Fruit fly (Drosophila melanogaster) whole organism, embryonic: ENCODE measurements around the gene Eip93F.

Experiments used
- Abd-B ChIP-seq: fragments of 200-800 bp; sonication (Bioruptor generic); optimal IDR thresholded peaks from 2 replicates; lab custom pipeline; 2018; ENCODE audit warnings: missing biosample characterization, mild to moderate bottlenecking, missing genetic modification characterization, moderate library complexity
- CG11456 ChIP-seq: fragments of 200-800 bp; sonication (Bioruptor generic); IDR thresholded peaks from 3 replicates; pipeline ENCODE4 v1.3.6; 2022; ENCODE audit warnings: missing biosample characterization, missing genetic modification characterization
- CG12155 ChIP-seq: fragments of 200-800 bp; sonication (Bioruptor generic); optimal IDR thresholded peaks from 3 replicates; lab custom pipeline; 2016; ENCODE audit warnings: missing biosample characterization, missing genetic modification characterization
- CG16815 ChIP-seq: fragments of 200-800 bp; sonication (Bioruptor generic); optimal IDR thresholded peaks from 3 replicates; lab custom pipeline; 2017; ENCODE audit warnings: missing biosample characterization, mild to moderate bottlenecking, missing genetic modification characterization
- CG18599 ChIP-seq: fragments of 200-800 bp; sonication (Bioruptor generic); optimal IDR thresholded peaks from 3 replicates; lab custom pipeline; 2017; ENCODE audit warnings: missing biosample characterization, missing genetic modification characterization, mild to moderate bottlenecking, moderate library complexity, missing genetic modification reagents
- CG2120 ChIP-seq: fragments of 200-800 bp; sonication (Bioruptor generic); optimal IDR thresholded peaks from 3 replicates; lab custom pipeline; 2016; ENCODE audit warnings: missing biosample characterization, missing genetic modification characterization
- CG30020 ChIP-seq: fragments of 200-800 bp; optimal IDR thresholded peaks from 2 replicates; lab custom pipeline; 2019; ENCODE audit warnings: missing biosample characterization, mild to moderate bottlenecking, missing genetic modification characterization, moderate library complexity
- CG3163 ChIP-seq: fragments of 200-800 bp; sonication (Bioruptor generic); optimal IDR thresholded peaks from 3 replicates; lab custom pipeline; 2016; ENCODE audit warnings: missing biosample characterization, missing genetic modification characterization
- CG32532 ChIP-seq: fragments of 200-800 bp; sonication (Bioruptor generic); IDR thresholded peaks from 2 replicates; pipeline ENCODE4 v1.3.6; 2022; ENCODE audit warnings: missing biosample characterization, missing genetic modification characterization
- CG3847 ChIP-seq: fragments of 200-800 bp; sonication (Bioruptor generic); IDR thresholded peaks from 2 replicates; pipeline ENCODE4 v1.3.6; 2022; ENCODE audit warnings: missing biosample characterization, missing genetic modification characterization
- CG4820 ChIP-seq: fragments of 200-800 bp; sonication (Bioruptor generic); optimal IDR thresholded peaks from 3 replicates; lab custom pipeline; 2016; ENCODE audit warnings: missing biosample characterization, missing genetic modification characterization
- CG6254 ChIP-seq: fragments of 200-800 bp; sonication (Bioruptor generic); optimal IDR thresholded peaks from 3 replicates; lab custom pipeline; 2017; ENCODE audit warnings: mild to moderate bottlenecking, missing biosample characterization, missing genetic modification reagents, missing genetic modification characterization
- CG6689 ChIP-seq: fragments of 200-800 bp; sonication (Bioruptor generic); IDR thresholded peaks from 2 replicates; pipeline ENCODE4 v1.3.6; 2022; ENCODE audit warnings: missing biosample characterization, missing genetic modification characterization
- CG7786 ChIP-seq: fragments of 200-800 bp; sonication (Bioruptor generic); optimal IDR thresholded peaks from 2 replicates; lab custom pipeline; 2016; ENCODE audit warnings: missing biosample characterization, missing genetic modification characterization
- CG7839 ChIP-seq: fragments of 200-800 bp; sonication (Bioruptor generic); optimal IDR thresholded peaks from 3 replicates; lab custom pipeline; 2018; ENCODE audit warnings: missing biosample characterization, mild to moderate bottlenecking, missing genetic modification characterization, moderate library complexity
- CG8944 ChIP-seq: fragments of 200-800 bp; sonication (Bioruptor generic); optimal IDR thresholded peaks from 3 replicates; lab custom pipeline; 2016; ENCODE audit warnings: missing biosample characterization, missing genetic modification characterization
- CG9609 ChIP-seq: fragments of 200-800 bp; sonication (Bioruptor generic); optimal IDR thresholded peaks from 3 replicates; lab custom pipeline; 2016; ENCODE audit warnings: missing biosample characterization, missing genetic modification characterization
- CG9817 ChIP-seq: fragments of 200-800 bp; sonication (Bioruptor generic); optimal IDR thresholded peaks from 2 replicates; lab custom pipeline; 2018; ENCODE audit warnings: missing biosample characterization, mild to moderate bottlenecking, missing genetic modification characterization, moderate library complexity
- Dip3 ChIP-seq: fragments of 200-800 bp; sonication (Bioruptor generic); optimal IDR thresholded peaks from 3 replicates; lab custom pipeline; 2016; ENCODE audit warnings: missing biosample characterization, missing genetic modification characterization
- Dll ChIP-seq: fragments of 200-800 bp; sonication (Bioruptor generic); IDR thresholded peaks from 4 replicates; pipeline ENCODE4 v1.3.6; 2022; ENCODE audit warnings: missing biosample characterization, missing genetic modification characterization; ENCODE audit not compliant: partially characterized antibody
- Doc3 ChIP-seq: fragments of 200-800 bp; sonication (Bioruptor generic); IDR thresholded peaks from 3 replicates; pipeline ENCODE4 v1.3.6; 2022; ENCODE audit warnings: missing biosample characterization, missing genetic modification characterization; ENCODE audit not compliant: partially characterized antibody
- Drgx ChIP-seq: fragments of 200-800 bp; sonication (Bioruptor generic); IDR thresholded peaks from 2 replicates; pipeline ENCODE4 v1.3.6; 2022; ENCODE audit warnings: missing biosample characterization, missing genetic modification characterization
- E2f1 ChIP-seq: fragments of 200-800 bp; sonication (Bioruptor generic); IDR thresholded peaks from 2 replicates; pipeline ENCODE4 v1.3.6; 2022; ENCODE audit warnings: missing biosample characterization, missing genetic modification characterization
- E2f2 ChIP-seq: fragments of 200-800 bp; sonication (Bioruptor generic); IDR thresholded peaks from 2 replicates; pipeline ENCODE4 v1.3.6; 2022; ENCODE audit warnings: missing biosample characterization, missing genetic modification characterization
- Eip74EF ChIP-seq, 2 experiments: fragments of 200-800 bp in 1 of 2; fragments of >200 bp in 1 of 2; sonication (Bioruptor generic) in 1 of 2; optimal IDR thresholded peaks; 2 replicates each; lab custom pipeline; 2017 to 2019; ENCODE audit warnings: missing biosample characterization in 2 of 2, missing genetic modification characterization in 2 of 2, mild to moderate bottlenecking in 1 of 2, moderate library complexity in 1 of 2
- Ets65A ChIP-seq: fragments of 200-800 bp; sonication (Bioruptor generic); peaks from one replicate; lab custom pipeline; 2016; ENCODE audit warnings: missing biosample characterization, missing genetic modification characterization
- Fer3 ChIP-seq: fragments of 200-800 bp; sonication (Bioruptor generic); optimal IDR thresholded peaks from 2 replicates; lab custom pipeline; 2018; ENCODE audit warnings: missing biosample characterization, mild to moderate bottlenecking, missing genetic modification characterization, moderate library complexity
- GATAe ChIP-seq: fragments of 200-800 bp; sonication (Bioruptor generic); conservative IDR thresholded peaks from 2 replicates; pipeline ENCODE4 v1.3.6; 2022; ENCODE audit warnings: missing biosample characterization, missing genetic modification characterization
- H15 ChIP-seq: fragments of 200-800 bp; sonication (Bioruptor generic); IDR thresholded peaks from 3 replicates; pipeline ENCODE4 v1.3.6; 2022; ENCODE audit warnings: missing biosample characterization, missing genetic modification characterization
- HLH54F ChIP-seq: fragments of 200-800 bp; sonication (Bioruptor generic); optimal IDR thresholded peaks from 3 replicates; lab custom pipeline; 2016; ENCODE audit warnings: missing biosample characterization, missing genetic modification characterization
- Hmx ChIP-seq: fragments of 200-800 bp; sonication (Bioruptor generic); optimal IDR thresholded peaks from 2 replicates; lab custom pipeline; 2016; ENCODE audit warnings: missing biosample characterization, missing genetic modification characterization
- Lpt ChIP-seq: fragments of >200 bp; optimal IDR thresholded peaks from 2 replicates; lab custom pipeline; 2018; ENCODE audit warnings: missing biosample characterization, missing genetic modification characterization
- Mes4 ChIP-seq: fragments of 200-800 bp; sonication (Bioruptor generic); optimal IDR thresholded peaks from 2 replicates; lab custom pipeline; 2016; ENCODE audit warnings: missing biosample characterization, missing genetic modification characterization
- NC2α ChIP-seq: fragments of 200-800 bp; sonication (Bioruptor generic); optimal IDR thresholded peaks from 2 replicates; lab custom pipeline; 2016; ENCODE audit warnings: missing biosample characterization, missing genetic modification characterization
- Oli ChIP-seq: fragments of 200-800 bp; sonication (Bioruptor generic); optimal IDR thresholded peaks from 2 replicates; lab custom pipeline; 2018; ENCODE audit warnings: missing biosample characterization, mild to moderate bottlenecking, missing genetic modification characterization, moderate library complexity
- al ChIP-seq: fragments of 200-800 bp; sonication (Bioruptor generic); IDR thresholded peaks from 2 replicates; pipeline ENCODE4 v1.3.6; 2022; ENCODE audit warnings: missing biosample characterization, missing genetic modification characterization
- ara ChIP-seq: fragments of 200-800 bp; sonication (Bioruptor generic); IDR thresholded peaks from 2 replicates; pipeline ENCODE4 v1.3.6; 2022; ENCODE audit warnings: missing biosample characterization, missing genetic modification characterization
- az2 ChIP-seq: fragments of 200-800 bp; sonication (Bioruptor generic); optimal IDR thresholded peaks from 3 replicates; lab custom pipeline; 2016; ENCODE audit warnings: missing biosample characterization, missing genetic modification characterization
- chn ChIP-seq: fragments of 200-800 bp; sonication (Bioruptor generic); optimal IDR thresholded peaks from 2 replicates; lab custom pipeline; 2016; ENCODE audit warnings: missing biosample characterization, missing genetic modification characterization
- dati ChIP-seq: fragments of 200-800 bp; sonication (Bioruptor generic); IDR thresholded peaks from 2 replicates; pipeline ENCODE4 v1.3.6; 2022; ENCODE audit warnings: missing biosample characterization, missing genetic modification characterization
- dm ChIP-seq: fragments of 200-800 bp; sonication (Bioruptor generic); optimal IDR thresholded peaks from 3 replicates; lab custom pipeline; 2016; ENCODE audit warnings: missing biosample characterization, missing genetic modification characterization
- dpn ChIP-seq, 2 experiments: fragments of 200-800 bp; sonication (Bioruptor generic); optimal IDR thresholded peaks; 3 replicates each; lab custom pipeline; 2016; ENCODE audit warnings: missing biosample characterization in 2 of 2, missing genetic modification characterization in 2 of 2
- dysf ChIP-seq: fragments of 200-800 bp; sonication (Bioruptor generic); IDR thresholded peaks from 3 replicates; pipeline ENCODE4 v1.3.6; 2022; ENCODE audit warnings: missing biosample characterization, missing genetic modification characterization
- exex ChIP-seq: fragments of 200-800 bp; sonication (Bioruptor generic); optimal IDR thresholded peaks from 4 replicates; lab custom pipeline; 2018; ENCODE audit warnings: missing biosample characterization, mild to moderate bottlenecking, missing genetic modification characterization, moderate library complexity
- eyg ChIP-seq: fragments of 200-800 bp; sonication (Bioruptor generic); optimal IDR thresholded peaks from 3 replicates; lab custom pipeline; 2016; ENCODE audit warnings: missing biosample characterization, missing genetic modification characterization
- fd3F ChIP-seq: fragments of 200-800 bp; sonication (Bioruptor generic); optimal IDR thresholded peaks from 2 replicates; lab custom pipeline; 2018; ENCODE audit warnings: missing biosample characterization, mild to moderate bottlenecking, missing genetic modification characterization, moderate library complexity
- gem ChIP-seq: fragments of 200-800 bp; sonication (Bioruptor generic); optimal IDR thresholded peaks from 2 replicates; lab custom pipeline; 2019; ENCODE audit warnings: missing biosample characterization, mild to moderate bottlenecking, missing genetic modification characterization, moderate library complexity
- grau ChIP-seq: fragments of 200-800 bp; optimal IDR thresholded peaks from 3 replicates; lab custom pipeline; 2019; ENCODE audit warnings: missing biosample characterization, mild to moderate bottlenecking, missing genetic modification characterization, moderate library complexity
- lmd ChIP-seq: fragments of 200-800 bp; sonication (Bioruptor generic); IDR thresholded peaks from 2 replicates; pipeline ENCODE4 v1.3.6; 2022; ENCODE audit warnings: missing biosample characterization, missing genetic modification characterization
- mam ChIP-seq: fragments of 200-800 bp; sonication (Bioruptor generic); optimal IDR thresholded peaks from 3 replicates; lab custom pipeline; 2016; ENCODE audit warnings: missing biosample characterization, missing genetic modification characterization
- tin ChIP-seq: fragments of 200-800 bp; sonication (Bioruptor generic); optimal IDR thresholded peaks from 3 replicates; lab custom pipeline; 2016; ENCODE audit warnings: missing biosample characterization, missing genetic modification characterization
- tio ChIP-seq: fragments of 200-800 bp; sonication (Bioruptor generic); optimal IDR thresholded peaks from 2 replicates; lab custom pipeline; 2017; ENCODE audit warnings: missing biosample characterization, missing genetic modification characterization, inconsistent platforms

The Eip93F gene

DNA sequence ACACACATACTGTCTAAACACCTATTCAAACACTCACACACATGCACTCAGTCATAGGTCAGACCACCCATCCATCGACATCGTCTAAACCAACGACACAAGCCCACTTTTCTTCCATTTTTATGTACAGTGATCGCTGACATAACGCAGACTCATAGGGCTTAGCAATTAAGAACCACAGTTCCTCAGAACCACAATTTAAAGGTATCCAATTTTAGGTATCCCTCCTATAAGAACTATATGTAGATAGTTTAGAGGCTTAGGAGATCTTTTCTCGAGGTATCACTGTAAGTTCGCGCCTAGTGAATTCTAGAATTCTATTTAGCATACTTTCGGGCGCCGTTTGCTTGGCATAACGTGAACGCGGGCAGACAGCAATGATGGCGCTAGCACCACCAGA lies 44.0 kb downstream of the Eip93F start (continued):
- no peak for TF ChIP-seq Doc3 (GFP tag; lab: Robert Waterston, UW)
- TF ChIP-seq CG6689, result peak; percentile 56; the same call in 1 of the 2 replicates
- TF ChIP-seq Lpt, result no peak
- no peak for TF ChIP-seq CG3163 (GFP tag; lab: Kevin White, UChicago)
- TF ChIP-seq tin (GFP tag; lab: Kevin White, UChicago), result peak; percentile 35
- peak; percentile 23; the same call in 1 of the 2 replicates for TF ChIP-seq E2f2 (GFP tag; lab: Robert Waterston, UW)
- peak; percentile 18 for TF ChIP-seq fd3F (GFP tag; lab: Kevin White, UChicago)
- TF ChIP-seq CG18599 (GFP tag; lab: Kevin White, UChicago), result no peak
- peak; percentile 63 for TF ChIP-seq al
- TF ChIP-seq CG7786 (GFP tag; lab: Kevin White, UChicago), result peak; percentile 55
- TF ChIP-seq GATAe (GFP tag; lab: Robert Waterston, UW), result no peak
- peak; percentile 66 for TF ChIP-seq Abd-B
- peak; percentile 16 for TF ChIP-seq eyg (GFP tag; lab: Kevin White, UChicago)
- no peak for TF ChIP-seq Hmx (GFP tag; lab: Kevin White, UChicago)
- peak; percentile 14 for TF ChIP-seq tio
- TF ChIP-seq Ets65A (GFP tag; lab: Kevin White, UChicago), result peak; percentile 89
- peak; percentile 9 for TF ChIP-seq CG4820 (GFP tag; lab: Kevin White, UChicago)
- TF ChIP-seq Oli (tag; lab: Kevin White, UChicago), result peak; percentile 42
- TF ChIP-seq Eip74EF (GFP tag; optimal IDR thresholded peaks at IDR 0.05; lab: Kevin White, UChicago), result no peak
- peak; percentile 73 for TF ChIP-seq CG32532
- peak; percentile 50 for TF ChIP-seq CG16815 (GFP tag; lab: Kevin White, UChicago)
- peak; percentile 47 for TF ChIP-seq gem (tag; lab: Kevin White, UChicago)
- TF ChIP-seq exex, result no peak
- TF ChIP-seq ara (GFP tag; lab: Robert Waterston, UW), result peak; percentile 56; the same call in 1 of the 2 replicates
- peak; percentile 21; the same call in 1 of the 2 replicates for TF ChIP-seq CG3847 (GFP tag; lab: Robert Waterston, UW)
- TF ChIP-seq mam (GFP tag; lab: Kevin White, UChicago), result peak; percentile 60
- TF ChIP-seq HLH54F (GFP tag; lab: Kevin White, UChicago), result peak; percentile 19
- no peak for TF ChIP-seq Dll
- peak; percentile 16 for TF ChIP-seq CG9609 (GFP tag; lab: Kevin White, UChicago)
- TF ChIP-seq H15 (GFP tag; lab: Robert Waterston, UW), result peak; percentile 45; the same call in 1 of the 3 replicates
- TF ChIP-seq Drgx, result peak; percentile 82
- no peak for TF ChIP-seq CG30020 (tag; lab: Kevin White, UChicago)
- no peak for TF ChIP-seq CG6254 (GFP tag; lab: Kevin White, UChicago)
- TF ChIP-seq E2f1, result peak; percentile 24; the same call in 1 of the 2 replicates
- peak; percentile 49 for TF ChIP-seq Dip3
- no peak for TF ChIP-seq CG12155
- no peak for TF ChIP-seq NC2α
- TF ChIP-seq CG9817 (tag; lab: Kevin White, UChicago), result peak; percentile 37
- TF ChIP-seq CG7839 (tag; lab: Kevin White, UChicago), result peak; percentile 69
- peak; percentile 70 for TF ChIP-seq lmd (GFP tag; lab: Robert Waterston, UW)
- TF ChIP-seq dati (GFP tag; lab: Robert Waterston, UW), result no peak
- TF ChIP-seq grau, result peak; percentile 68
- TF ChIP-seq CG2120 (GFP tag; lab: Kevin White, UChicago), result peak; percentile 51
- TF ChIP-seq dpn (GFP tag; optimal IDR thresholded peaks at IDR 0.05; lab: Kevin White, UChicago), result peak; percentile 19 to 65
- peak; percentile 26 for TF ChIP-seq dm (GFP tag; lab: Kevin White, UChicago)
- peak; percentile 26 for TF ChIP-seq chn (GFP tag; lab: Kevin White, UChicago)
- TF ChIP-seq az2 (GFP tag; lab: Kevin White, UChicago), result peak; percentile 32
- peak; percentile 8 for TF ChIP-seq CG8944 (GFP tag; lab: Kevin White, UChicago)
- peak; percentile 66; the same call in 2 of the 3 replicates for TF ChIP-seq dysf (GFP tag; lab: Robert Waterston, UW)
- no peak for TF ChIP-seq Mes4
- no peak for TF ChIP-seq Fer3
- peak; percentile 75 for TF ChIP-seq CG11456 (GFP tag; lab: Robert Waterston, UW)
